Fruit fly (Drosophila melanogaster): ENCODE results near the gene CG14805.
A peak's percentile ranks its signal among the peaks of the same experiment; 100 is the strongest.

CG14805 gene

dm6 chrX:1849914-1850313, 27.2 kb upstream of the CG14805 start:
- TF ChIP-seq usp (GFP tag; optimal IDR thresholded peaks at IDR 0.05), result no peak
- TF ChIP-seq psq (optimal IDR thresholded peaks at IDR 0.05), result no peak
- TF ChIP-seq pan (optimal IDR thresholded peaks at IDR 0.05), result no peak
- no peak for TF ChIP-seq CG8478 (optimal IDR thresholded peaks at IDR 0.05)
- no peak for TF ChIP-seq EcR (GFP tag; optimal IDR thresholded peaks at IDR 0.05)
- no peak for TF ChIP-seq Dll (optimal IDR thresholded peaks at IDR 0.05)

dm6 chrX:1854070-1854469, 23.0 kb upstream of the CG14805 start:
- no peak for TF ChIP-seq usp (GFP tag; optimal IDR thresholded peaks at IDR 0.05)
- TF ChIP-seq pan (optimal IDR thresholded peaks at IDR 0.05), result no peak
- TF ChIP-seq EcR (GFP tag; optimal IDR thresholded peaks at IDR 0.05), result no peak
- no peak for TF ChIP-seq Dll (optimal IDR thresholded peaks at IDR 0.05)
- TF ChIP-seq CG8478 (optimal IDR thresholded peaks at IDR 0.05), result no peak
- no peak for TF ChIP-seq psq (optimal IDR thresholded peaks at IDR 0.05)

- TF ChIP-seq Dll (optimal IDR thresholded peaks at IDR 0.05) (no peak), pan (optimal IDR thresholded peaks at IDR 0.05) (no peak), EcR (GFP tag; optimal IDR thresholded peaks at IDR 0.05) (no peak), psq (optimal IDR thresholded peaks at IDR 0.05) (no peak), usp (GFP tag; optimal IDR thresholded peaks at IDR 0.05) (no peak), CG8478 (optimal IDR thresholded peaks at IDR 0.05) (no peak)
Observed at dm6 chrX:1854873-1855272, 22.2 kb upstream of the CG14805 start.

- TF ChIP-seq CG8478 (optimal IDR thresholded peaks at IDR 0.05), result no peak
- TF ChIP-seq Dll (optimal IDR thresholded peaks at IDR 0.05), result no peak
- no peak for TF ChIP-seq pan (optimal IDR thresholded peaks at IDR 0.05)
- no peak for TF ChIP-seq EcR (GFP tag; optimal IDR thresholded peaks at IDR 0.05)
- TF ChIP-seq psq (optimal IDR thresholded peaks at IDR 0.05), result no peak
- TF ChIP-seq usp (GFP tag; optimal IDR thresholded peaks at IDR 0.05), result no peak
Observed at dm6 chrX:1856605-1857004, 20.5 kb upstream of the CG14805 start.

- TF ChIP-seq usp (GFP tag; optimal IDR thresholded peaks at IDR 0.05) (no peak), psq (optimal IDR thresholded peaks at IDR 0.05) (no peak), CG8478 (optimal IDR thresholded peaks at IDR 0.05) (no peak), EcR (GFP tag; optimal IDR thresholded peaks at IDR 0.05) (no peak), Dll (optimal IDR thresholded peaks at IDR 0.05) (no peak), pan (optimal IDR thresholded peaks at IDR 0.05) (no peak)
Observed at dm6 chrX:1858867-1859266, 18.2 kb upstream of the CG14805 start, which contains the start of gene Lamtor5. Lamtor5 (minus strand) TSS chrX:1858971.

- TF ChIP-seq usp (GFP tag; optimal IDR thresholded peaks at IDR 0.05) (no peak), pan (optimal IDR thresholded peaks at IDR 0.05) (peak; percentile 70)
Observed at dm6 chrX:1861620-1862184, 15.4 kb upstream of the CG14805 start, which contains the start of gene deltaCOP. deltaCOP (minus strand) TSS chrX:1861790.

dm6 chrX:1865673-1866072, 11.4 kb upstream of the CG14805 start, which contains the start of the genes Gcna and MED18:
Gcna (minus strand) TSS chrX:1865835.
MED18 (plus strand) TSS chrX:1865909.
- no peak for TF ChIP-seq CG8478 (optimal IDR thresholded peaks at IDR 0.05)
- TF ChIP-seq Dll (optimal IDR thresholded peaks at IDR 0.05), result no peak
- TF ChIP-seq psq (optimal IDR thresholded peaks at IDR 0.05), result no peak
- no peak for TF ChIP-seq EcR (GFP tag; optimal IDR thresholded peaks at IDR 0.05)
- TF ChIP-seq usp (GFP tag; optimal IDR thresholded peaks at IDR 0.05), result no peak
- no peak for TF ChIP-seq pan (optimal IDR thresholded peaks at IDR 0.05)

dm6 chrX:1868586-1869111, 8.5 kb upstream of the CG14805 start, which contains the start of the genes CG14803 and Pex5:
CG14803 (plus strand) TSS chrX:1868870.
Pex5 (minus strand) TSS chrX:1869061.
- TF ChIP-seq psq (optimal IDR thresholded peaks at IDR 0.05), result no peak
- no peak for TF ChIP-seq pan (optimal IDR thresholded peaks at IDR 0.05)
- no peak for TF ChIP-seq usp (GFP tag; optimal IDR thresholded peaks at IDR 0.05)
- TF ChIP-seq EcR (GFP tag; optimal IDR thresholded peaks at IDR 0.05), result no peak
- TF ChIP-seq CG8478 (optimal IDR thresholded peaks at IDR 0.05), result no peak
- no peak for TF ChIP-seq Dll (optimal IDR thresholded peaks at IDR 0.05)

dm6 chrX:1873515-1874126, 3.5 kb upstream of the CG14805 start, which contains the start of the genes Pgam5 and Vps26:
Pgam5 (minus strand) TSS chrX:1873565.
Vps26 (plus strand) TSS chrX:1873853.
- TF ChIP-seq psq (optimal IDR thresholded peaks at IDR 0.05), result no peak
- TF ChIP-seq CG8478 (optimal IDR thresholded peaks at IDR 0.05), result no peak
- no peak for TF ChIP-seq Dll (optimal IDR thresholded peaks at IDR 0.05)
- no peak for TF ChIP-seq pan (optimal IDR thresholded peaks at IDR 0.05)
- TF ChIP-seq usp (GFP tag; optimal IDR thresholded peaks at IDR 0.05), result no peak
- TF ChIP-seq EcR (GFP tag; optimal IDR thresholded peaks at IDR 0.05), result no peak

dm6 chrX:1879606-1880110, 2.5 kb downstream of the CG14805 start, which contains the start of gene CG14818:
CG14818 (minus strand) TSS chrX:1879774.
- TF ChIP-seq usp (GFP tag; optimal IDR thresholded peaks at IDR 0.05) (no peak), CG8478 (optimal IDR thresholded peaks at IDR 0.05) (no peak), psq (optimal IDR thresholded peaks at IDR 0.05) (no peak), EcR (GFP tag; optimal IDR thresholded peaks at IDR 0.05) (no peak), pan (optimal IDR thresholded peaks at IDR 0.05) (no peak)

- TF ChIP-seq usp (GFP tag; optimal IDR thresholded peaks at IDR 0.05) (no peak), pan (optimal IDR thresholded peaks at IDR 0.05) (no peak), CG8478 (optimal IDR thresholded peaks at IDR 0.05) (no peak), EcR (GFP tag; optimal IDR thresholded peaks at IDR 0.05) (no peak), psq (optimal IDR thresholded peaks at IDR 0.05) (no peak), Dll (optimal IDR thresholded peaks at IDR 0.05) (no peak)
Observed at dm6 chrX:1880139-1880556, 3.0 kb downstream of the CG14805 start, which contains the start of gene Coa8. Coa8 (plus strand) TSS chrX:1880282.

dm6 chrX:1880779-1881178, 3.7 kb downstream of the CG14805 start:
- TF ChIP-seq Dll (optimal IDR thresholded peaks at IDR 0.05) (no peak), pan (optimal IDR thresholded peaks at IDR 0.05) (no peak), usp (GFP tag; optimal IDR thresholded peaks at IDR 0.05) (no peak), psq (optimal IDR thresholded peaks at IDR 0.05) (no peak), CG8478 (optimal IDR thresholded peaks at IDR 0.05) (no peak), EcR (GFP tag; optimal IDR thresholded peaks at IDR 0.05) (no peak)

Measured in whole organism.